3 worm cellular contexts compared by ENCODE assay signal in the genomic region with DNA sequence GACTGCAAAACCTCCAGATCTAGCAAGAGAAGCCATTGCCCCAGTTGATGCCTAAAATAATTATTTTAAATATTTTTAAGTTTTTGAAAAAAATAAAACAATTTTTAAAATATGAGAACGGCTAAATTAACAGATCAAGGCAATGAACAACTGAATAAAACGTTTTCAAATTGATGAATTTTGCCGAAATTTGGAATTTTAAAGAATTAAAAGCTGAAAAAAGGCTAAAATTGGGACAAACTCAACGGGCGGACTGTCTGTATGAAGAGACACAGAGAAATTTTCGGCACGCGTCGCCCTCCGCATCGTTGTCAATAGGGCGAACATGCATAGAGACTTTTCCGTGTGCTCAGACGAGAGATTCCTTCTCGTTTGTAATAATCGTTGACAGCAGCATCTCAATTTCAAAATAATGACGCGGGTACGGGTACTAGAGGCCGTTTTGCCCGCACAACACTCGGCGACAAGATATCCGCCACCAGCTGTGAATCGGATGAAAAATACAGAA.
TF ChIP-seq lines count a peak whose summit lies in the region.

TSS of gene isp-1 (minus strand) at position 51 of the 508 bp plus-strand sequence.
TSS of gene islo-1 (plus strand) at position 385 of the 508 bp plus-strand sequence.

TF ChIP-seq in whole organism, L1 larva, 84 proteins besides CTCF, POLR2A, EP300 and RAD21 (continued from another document):
- peak; percentile 60 for TF ChIP-seq nhr-71 (tag; optimal IDR thresholded peaks at IDR 0.05; lab: Kevin White, UChicago)
- TF ChIP-seq lin-14 (GFP tag; optimal IDR thresholded peaks at IDR 0.05; lab: Kevin White, UChicago) = peak; percentile 65
- peak; percentile 43 for TF ChIP-seq nhr-47 (tag; optimal IDR thresholded peaks at IDR 0.05; lab: Kevin White, UChicago)
- TF ChIP-seq alr-1 (tag; optimal IDR thresholded peaks at IDR 0.05; lab: Kevin White, UChicago; ENCODE audit: borderline replicate concordance) = no peak
- peak; percentile 8; the same call in 1 of the 2 replicates for TF ChIP-seq isw-1 (GFP tag; IDR thresholded peaks at IDR 0.05; lab: Robert Waterston, UW)
- TF ChIP-seq elt-3 (tag; optimal IDR thresholded peaks at IDR 0.05; lab: Kevin White, UChicago) = peak in 1 of 6 experiments; percentile 4
- peak; percentile 1 for TF ChIP-seq fkh-8 (tag; optimal IDR thresholded peaks at IDR 0.05; lab: Kevin White, UChicago)
- TF ChIP-seq efl-1 (optimal IDR thresholded peaks at IDR 0.05; lab: Kevin White, UChicago) = peak; percentile 48 to 71
- peak in 1 of 2 experiments; percentile 61 for TF ChIP-seq efl-1 (GFP tag; optimal IDR thresholded peaks at IDR 0.05 in 1 of 2; lab: Kevin White, UChicago)
- no peak for TF ChIP-seq nhr-237 (tag; optimal IDR thresholded peaks at IDR 0.05; lab: Kevin White, UChicago)
- TF ChIP-seq pag-3 (tag; optimal IDR thresholded peaks at IDR 0.05; lab: Kevin White, UChicago; ENCODE audit: borderline replicate concordance, insufficient read depth) = no peak
- TF ChIP-seq pax-3 (tag; optimal IDR thresholded peaks at IDR 0.05; lab: Kevin White, UChicago) = no peak
- TF ChIP-seq C16A3.4 (tag; optimal IDR thresholded peaks at IDR 0.05; lab: Kevin White, UChicago) = peak; percentile 74
- peak in 1 of 2 experiments; percentile 73 for TF ChIP-seq mdl-1 (tag; optimal IDR thresholded peaks at IDR 0.05; lab: Kevin White, UChicago)
- TF ChIP-seq unc-30 (tag; optimal IDR thresholded peaks at IDR 0.05; lab: Kevin White, UChicago) = no peak
- TF ChIP-seq nhr-77 (tag; optimal IDR thresholded peaks at IDR 0.05; lab: Kevin White, UChicago) = peak; percentile 63
- no peak for TF ChIP-seq egl-13 (tag; optimal IDR thresholded peaks at IDR 0.05; lab: Kevin White, UChicago)
- peak; percentile 63 for TF ChIP-seq mep-1 (tag; optimal IDR thresholded peaks at IDR 0.05; lab: Kevin White, UChicago)
- TF ChIP-seq dpl-1 (GFP tag; optimal IDR thresholded peaks at IDR 0.05; lab: Kevin White, UChicago) = peak; percentile 25 to 58 (median 46)
- TF ChIP-seq F16B12.6 (tag; optimal IDR thresholded peaks at IDR 0.05; lab: Kevin White, UChicago) = peak; percentile 24
- peak; percentile 26 for TF ChIP-seq lin-13 (GFP tag; optimal IDR thresholded peaks at IDR 0.05; lab: Kevin White, UChicago)
- TF ChIP-seq nhr-85 (tag; lab: Kevin White, UChicago) = peak; percentile 50
- peak; percentile 15 for TF ChIP-seq tbx-2 (tag; optimal IDR thresholded peaks at IDR 0.05; lab: Kevin White, UChicago)
- peak; percentile 34 for TF ChIP-seq irx-1 (tag; optimal IDR thresholded peaks at IDR 0.05; lab: Kevin White, UChicago)
- peak in 2 of 3 experiments; percentile 28 to 75 for TF ChIP-seq ceh-82 (tag; optimal IDR thresholded peaks at IDR 0.05; lab: Kevin White, UChicago)
TF ChIP-seq in whole organism, L1 larva: peak in this region for 30.

TF ChIP-seq in whole organism, L3 larva, 47 proteins besides CTCF, POLR2A, EP300 and RAD21 (continued from another document):
- no peak for TF ChIP-seq nhr-77 (tag; optimal IDR thresholded peaks at IDR 0.05; lab: Kevin White, UChicago)
- peak; percentile 70 for TF ChIP-seq lin-39 (tag; optimal IDR thresholded peaks at IDR 0.05; lab: Kevin White, UChicago)
- TF ChIP-seq ceh-28 (tag; optimal IDR thresholded peaks at IDR 0.05; lab: Kevin White, UChicago) = no peak

TF ChIP-seq in whole organism, young adult, 124 proteins besides CTCF, POLR2A, EP300 and RAD21 (continued from another document):
- TF ChIP-seq B0019.2 (GFP tag; conservative IDR thresholded peaks at IDR 0.05; lab: Robert Waterston, UW) (no peak), nfya-2 (GFP tag; IDR thresholded peaks at IDR 0.05; lab: Robert Waterston, UW) (no peak), B0336.3 (GFP tag; IDR thresholded peaks at IDR 0.05; lab: Robert Waterston, UW) (no peak), mes-4 (tag; optimal IDR thresholded peaks at IDR 0.05; lab: Kevin White, UChicago) (no peak), Y53G8AR.9 (GFP tag; conservative IDR thresholded peaks at IDR 0.05; lab: Robert Waterston, UW) (no peak), ceh-100 (GFP tag; IDR thresholded peaks at IDR 0.05; lab: Robert Waterston, UW) (no peak), him-1 (tag; optimal IDR thresholded peaks at IDR 0.05; lab: Kevin White, UChicago) (no peak), snpc-4 (GFP tag; optimal IDR thresholded peaks at IDR 0.05; lab: Kevin White, UChicago) (no peak), snpc-4 (tag; optimal IDR thresholded peaks at IDR 0.05; lab: Kevin White, UChicago) (peak in 2 of 4 experiments; percentile 46 to 53), pha-4 (tag; optimal IDR thresholded peaks at IDR 0.05; lab: Kevin White, UChicago) (no peak), ztf-25 (GFP tag; IDR thresholded peaks at IDR 0.05; lab: Robert Waterston, UW) (no peak), F10E7.11 (tag; optimal IDR thresholded peaks at IDR 0.05; lab: Kevin White, UChicago) (no peak), tbp1 (GFP tag; optimal IDR thresholded peaks at IDR 0.05; lab: Kevin White, UChicago) (no peak), egl-44 (GFP tag; IDR thresholded peaks at IDR 0.05; lab: Robert Waterston, UW) (no peak), lag-1 (GFP tag; IDR thresholded peaks at IDR 0.05; lab: Robert Waterston, UW) (no peak), madf-8 (GFP tag; conservative IDR thresholded peaks at IDR 0.05; lab: Robert Waterston, UW) (peak; percentile 13; the same call in 1 of the 2 replicates), let-607 (tag; optimal IDR thresholded peaks at IDR 0.05; lab: Kevin White, UChicago) (no peak), K11D2.4 (GFP tag; IDR thresholded peaks at IDR 0.05; lab: Robert Waterston, UW) (no peak), ztf-6 (GFP tag; IDR thresholded peaks at IDR 0.05; lab: Robert Waterston, UW) (no peak), Y53F4B.3 (GFP tag; IDR thresholded peaks at IDR 0.05; lab: Robert Waterston, UW) (no peak), F37B4.10 (GFP tag; IDR thresholded peaks at IDR 0.05; lab: Robert Waterston, UW) (no peak), hmg-1.2 (GFP tag; IDR thresholded peaks at IDR 0.05; lab: Robert Waterston, UW) (peak; percentile 38; the same call in 1 of the 2 replicates), nfya-1 (tag; optimal IDR thresholded peaks at IDR 0.05; lab: Kevin White, UChicago; ENCODE audit: borderline replicate concordance, insufficient read depth) (no peak), bed-2 (GFP tag; IDR thresholded peaks at IDR 0.05; lab: Robert Waterston, UW) (no peak), hlh-12 (tag; optimal IDR thresholded peaks at IDR 0.05; lab: Kevin White, UChicago) (no peak), cebp-1 (GFP tag; IDR thresholded peaks at IDR 0.05; lab: Robert Waterston, UW) (no peak), cebp-1 (tag; optimal IDR thresholded peaks at IDR 0.05; lab: Kevin White, UChicago) (no peak), T07F8.4 (tag; optimal IDR thresholded peaks at IDR 0.05; lab: Kevin White, UChicago) (no peak), F23B12.7 (tag; optimal IDR thresholded peaks at IDR 0.05; lab: Kevin White, UChicago; ENCODE audit: insufficient read depth) (peak; percentile 67), ceh-27 (GFP tag; optimal IDR thresholded peaks at IDR 0.05; lab: Kevin White, UChicago) (peak; percentile 25), nhr-120 (GFP tag; IDR thresholded peaks at IDR 0.05; lab: Robert Waterston, UW) (no peak), lir-1 (GFP tag; conservative IDR thresholded peaks at IDR 0.05; lab: Robert Waterston, UW) (no peak), C17E4.6 (GFP tag; IDR thresholded peaks at IDR 0.05; lab: Robert Waterston, UW) (no peak), snpc-3.4 (tag; optimal IDR thresholded peaks at IDR 0.05; lab: Kevin White, UChicago) (no peak), gei-17 (GFP tag; optimal IDR thresholded peaks at IDR 0.05; lab: Kevin White, UChicago) (no peak), let-526 (GFP tag; IDR thresholded peaks at IDR 0.05; lab: Robert Waterston, UW) (no peak), Y56A3A.18 (GFP tag; IDR thresholded peaks at IDR 0.05; lab: Robert Waterston, UW) (no peak), tlf-1 (GFP tag; optimal IDR thresholded peaks at IDR 0.05; lab: Kevin White, UChicago) (no peak), ceh-79 (tag; optimal IDR thresholded peaks at IDR 0.05; lab: Kevin White, UChicago) (no peak), ceh-58 (GFP tag; IDR thresholded peaks at IDR 0.05; lab: Robert Waterston, UW) (no peak), lin-54 (GFP tag; optimal IDR thresholded peaks at IDR 0.05; lab: Kevin White, UChicago) (no peak), lsy-27 (tag; optimal IDR thresholded peaks at IDR 0.05; lab: Kevin White, UChicago; ENCODE audit: borderline replicate concordance, insufficient read depth) (no peak), dpl-1 (GFP tag; optimal IDR thresholded peaks at IDR 0.05; lab: Kevin White, UChicago) (peak; percentile 33), nhr-90 (tag; optimal IDR thresholded peaks at IDR 0.05; lab: Kevin White, UChicago) (no peak), B0035.1 (tag; optimal IDR thresholded peaks at IDR 0.05; lab: Kevin White, UChicago) (no peak), mcd-1 (GFP tag; IDR thresholded peaks at IDR 0.05; lab: Robert Waterston, UW) (peak; percentile 81), ceh-40 (GFP tag; IDR thresholded peaks at IDR 0.05; lab: Robert Waterston, UW) (no peak), F33H1.4 (GFP tag; IDR thresholded peaks at IDR 0.05; lab: Robert Waterston, UW) (peak; percentile 13; the same call in 1 of the 2 replicates), athp-1 (tag; optimal IDR thresholded peaks at IDR 0.05; lab: Kevin White, UChicago) (no peak), F22D6.2 (tag; optimal IDR thresholded peaks at IDR 0.05; lab: Kevin White, UChicago) (no peak), aptf-2 (GFP tag; conservative IDR thresholded peaks at IDR 0.05; lab: Robert Waterston, UW) (no peak), sea-2 (GFP tag; IDR thresholded peaks at IDR 0.05; lab: Robert Waterston, UW) (no peak), ztf-3 (GFP tag; optimal IDR thresholded peaks at IDR 0.05; lab: Kevin White, UChicago) (no peak), hlh-26 (GFP tag; conservative IDR thresholded peaks at IDR 0.05; lab: Robert Waterston, UW) (no peak), zfh-2 (GFP tag; conservative IDR thresholded peaks at IDR 0.05; lab: Robert Waterston, UW) (no peak), Y67H2A.10 (GFP tag; conservative IDR thresholded peaks at IDR 0.05; lab: Robert Waterston, UW) (no peak), dpff-1 (tag; optimal IDR thresholded peaks at IDR 0.05; lab: Kevin White, UChicago) (no peak), ets-4 (GFP tag; optimal IDR thresholded peaks at IDR 0.05; lab: Kevin White, UChicago) (no peak), F57A8.1 (GFP tag; optimal IDR thresholded peaks at IDR 0.05; lab: Kevin White, UChicago) (no peak), egl-18 (GFP tag; IDR thresholded peaks at IDR 0.05; lab: Robert Waterston, UW) (no peak), ceh-91 (GFP tag; IDR thresholded peaks at IDR 0.05; lab: Robert Waterston, UW) (0 out of 2 replicates have a peak, but pooled peaks have one; percentile 19), zim-3 (tag; optimal IDR thresholded peaks at IDR 0.05; lab: Kevin White, UChicago) (no peak), rec-8 (tag; optimal IDR thresholded peaks at IDR 0.05; lab: Kevin White, UChicago) (no peak), nfyb-1 (GFP tag; IDR thresholded peaks at IDR 0.05; lab: Robert Waterston, UW) (no peak), B0261.1 (tag; optimal IDR thresholded peaks at IDR 0.05; lab: Kevin White, UChicago) (no peak), madf-3 (GFP tag; IDR thresholded peaks at IDR 0.05; lab: Robert Waterston, UW) (peak; percentile 92), tbx-9 (tag; optimal IDR thresholded peaks at IDR 0.05; lab: Kevin White, UChicago; ENCODE audit: borderline replicate concordance) (no peak), madf-10 (tag; optimal IDR thresholded peaks at IDR 0.05; lab: Kevin White, UChicago) (no peak), ztf-18 (tag; optimal IDR thresholded peaks at IDR 0.05; lab: Kevin White, UChicago) (no peak), F52B5.7 (tag; optimal IDR thresholded peaks at IDR 0.05; lab: Kevin White, UChicago) (no peak), dox-1 (GFP tag; IDR thresholded peaks at IDR 0.05; lab: Robert Waterston, UW) (peak; percentile 45; the same call in 1 of the 2 replicates), Y79H2A.3 (GFP tag; conservative IDR thresholded peaks at IDR 0.05; lab: Robert Waterston, UW) (no peak), sdz-38 (tag; optimal IDR thresholded peaks at IDR 0.05; lab: Kevin White, UChicago) (no peak), ztf-26 (tag; optimal IDR thresholded peaks at IDR 0.05; lab: Kevin White, UChicago) (no peak), F57C9.4 (tag; optimal IDR thresholded peaks at IDR 0.05; lab: Kevin White, UChicago) (no peak), egrh-3 (GFP tag; IDR thresholded peaks at IDR 0.05; lab: Robert Waterston, UW) (no peak), akir-1 (GFP tag; optimal IDR thresholded peaks at IDR 0.05; lab: Kevin White, UChicago) (no peak), ccch-3 (GFP tag; optimal IDR thresholded peaks at IDR 0.05; lab: Kevin White, UChicago) (no peak)
